Worm (Caenorhabditis elegans) whole organism, L4 larva: ENCODE data around the gene npax-4.
A peak's percentile ranks its signal among the peaks of the same experiment; 100 is the strongest.

Experiments
- D1046.2 ChIP-seq: fragments of 200-800 bp; sonication (Bioruptor generic); IDR thresholded peaks from 2 replicates; pipeline ENCODE4 v1.3.6; 2022; ENCODE audit warnings: missing genetic modification characterization, missing compliant biosample characterization
- F26F4.8 ChIP-seq: fragments of 200-800 bp; sonication (Bioruptor generic); conservative IDR thresholded peaks from 2 replicates; pipeline ENCODE4 v1.3.6; 2022; ENCODE audit warnings: missing genetic modification characterization, missing compliant biosample characterization
- F44E2.7 ChIP-seq: fragments of 200-800 bp; sonication (Bioruptor generic); IDR thresholded peaks from 2 replicates; pipeline ENCODE4 v2.1.2; 2022; ENCODE audit warnings: missing genetic modification characterization, missing compliant biosample characterization
- F49E8.2 ChIP-seq: sonication (generic microtip); optimal IDR thresholded peaks from 2 replicates; lab custom pipeline; 2016; ENCODE audit warnings: missing compliant biosample characterization, mild to moderate bottlenecking, missing genetic modification characterization, borderline replicate concordance
- T20F7.1 ChIP-seq: fragments of 200-800 bp; sonication (Bioruptor generic); optimal IDR thresholded peaks from 2 replicates; lab custom pipeline; 2018; ENCODE audit warnings: mild to moderate bottlenecking, missing genetic modification characterization, missing compliant biosample characterization
- ZK546.5 ChIP-seq, 2 experiments: sonication (generic microtip); optimal IDR thresholded peaks; 2 replicates each; lab custom pipeline; 2017; ENCODE audit warnings: missing biosample characterization in 2 of 2, missing genetic modification characterization in 2 of 2
- aha-1 ChIP-seq: fragments of 150-350 bp; peaks from one replicate; lab custom pipeline; 2014; ENCODE audit warnings: missing biosample characterization, missing genetic modification characterization
- ceh-62 ChIP-seq: sonication (generic microtip); optimal IDR thresholded peaks from 2 replicates; lab custom pipeline; 2017; ENCODE audit warnings: missing biosample characterization, missing genetic modification characterization
- daf-12 ChIP-seq: fragments of 150-350 bp; optimal IDR thresholded peaks from 2 replicates; lab custom pipeline; 2014; ENCODE audit warnings: missing biosample characterization, missing genetic modification reagents, missing genetic modification characterization
- daf-16 ChIP-seq, 3 experiments: sonication (generic microtip); optimal IDR thresholded peaks; 2 replicates each; lab custom pipeline; 2016 to 2017; ENCODE audit warnings: missing genetic modification characterization in 3 of 3, missing genetic modification reagents in 3 of 3, mild to moderate bottlenecking in 2 of 3, missing compliant biosample characterization in 2 of 3, missing biosample characterization in 1 of 3, moderate library complexity in 1 of 3
- daf-19 ChIP-seq: fragments of 200-800 bp; sonication (Bioruptor generic); conservative IDR thresholded peaks from 2 replicates; pipeline ENCODE4 v1.3.6; 2022; ENCODE audit warnings: missing genetic modification characterization, missing compliant biosample characterization
- dmd-9 ChIP-seq: fragments of 200-800 bp; sonication (Bioruptor generic); IDR thresholded peaks from 2 replicates; pipeline ENCODE4 v1.3.6; 2022; ENCODE audit warnings: missing genetic modification reagents, missing genetic modification characterization, missing compliant biosample characterization
- dve-1 ChIP-seq: sonication (generic microtip); optimal IDR thresholded peaks from 2 replicates; lab custom pipeline; 2017; ENCODE audit warnings: antibody characterized with exemption, mild to moderate bottlenecking, missing genetic modification characterization, missing compliant biosample characterization; ENCODE audit not compliant: insufficient read depth
- egl-27 ChIP-seq: sonication (generic microtip); optimal IDR thresholded peaks from 3 replicates; lab custom pipeline; 2017; ENCODE audit warnings: missing biosample characterization, missing genetic modification reagents, missing genetic modification characterization
- hlh-30 ChIP-seq: sonication (generic microtip); optimal IDR thresholded peaks from 2 replicates; lab custom pipeline; 2017; ENCODE audit warnings: antibody characterized with exemption, mild to moderate bottlenecking, missing genetic modification characterization, missing compliant biosample characterization; ENCODE audit not compliant: insufficient read depth
- hmg-1.1 ChIP-seq: fragments of 200-800 bp; sonication (Bioruptor generic); IDR thresholded peaks from 2 replicates; pipeline ENCODE4 v1.3.6; 2022; ENCODE audit warnings: missing genetic modification reagents, missing genetic modification characterization, missing compliant biosample characterization
- lim-7 ChIP-seq: fragments of 200-800 bp; sonication (Bioruptor generic); IDR thresholded peaks from 2 replicates; pipeline ENCODE4 v1.3.6; 2022; ENCODE audit warnings: missing genetic modification characterization, missing compliant biosample characterization
- lin-1 ChIP-seq: fragments of 200-800 bp; sonication (Bioruptor generic); IDR thresholded peaks from 2 replicates; pipeline ENCODE4 v1.3.6; 2022; ENCODE audit warnings: missing genetic modification reagents, missing genetic modification characterization, missing compliant biosample characterization
- lsy-2 ChIP-seq, 2 experiments: fragments of 150-350 bp in 1 of 2; sonication (generic microtip) in 1 of 2; optimal IDR thresholded peaks; 2 replicates each; lab custom pipeline; 2014 to 2017; ENCODE audit warnings: missing biosample characterization in 2 of 2, missing genetic modification characterization in 2 of 2
- mdl-1 ChIP-seq, 2 experiments: fragments of 150-350 bp in 1 of 2; sonication (generic microtip) in 1 of 2; optimal IDR thresholded peaks; 2 replicates each; lab custom pipeline; 2014 to 2017; ENCODE audit warnings: missing biosample characterization in 2 of 2, missing genetic modification characterization in 2 of 2
- mes-2 ChIP-seq: sonication (generic microtip); optimal IDR thresholded peaks from 2 replicates; lab custom pipeline; 2016; ENCODE audit warnings: missing genotype, mild to moderate bottlenecking, missing genetic modification characterization, missing compliant biosample characterization; ENCODE audit not compliant: poor library complexity, severe bottlenecking
- nhr-10 ChIP-seq: fragments of 150-350 bp; optimal IDR thresholded peaks from 2 replicates; lab custom pipeline; 2014; ENCODE audit warnings: missing biosample characterization, missing genetic modification characterization
- nhr-102 ChIP-seq: sonication (generic microtip); optimal IDR thresholded peaks from 2 replicates; lab custom pipeline; 2016; ENCODE audit warnings: mild to moderate bottlenecking, missing genetic modification characterization, moderate library complexity, missing compliant biosample characterization
- nhr-25 ChIP-seq: sonication (generic microtip); optimal IDR thresholded peaks from 2 replicates; lab custom pipeline; 2017; ENCODE audit warnings: missing genetic modification characterization, mild to moderate bottlenecking, missing compliant biosample characterization, antibody characterized with exemption, moderate library complexity, borderline replicate concordance; ENCODE audit not compliant: insufficient read depth
- nhr-6 ChIP-seq: fragments of 150-350 bp; optimal IDR thresholded peaks from 2 replicates; lab custom pipeline; 2014; ENCODE audit warnings: missing biosample characterization, missing genetic modification characterization
- nhr-76 ChIP-seq: fragments of 150-350 bp; optimal IDR thresholded peaks from 2 replicates; lab custom pipeline; 2014; ENCODE audit warnings: missing biosample characterization, missing genetic modification characterization
- pqm-1 ChIP-seq: sonication (generic microtip); optimal IDR thresholded peaks from 2 replicates; lab custom pipeline; 2017; ENCODE audit warnings: missing biosample characterization, missing genetic modification characterization
- skn-1 ChIP-seq: fragments of 150-350 bp; optimal IDR thresholded peaks from 2 replicates; lab custom pipeline; 2014; ENCODE audit warnings: missing biosample characterization, missing genetic modification characterization
- snpc-1.2 ChIP-seq: fragments of 200-800 bp; sonication (Bioruptor generic); IDR thresholded peaks from 2 replicates; pipeline ENCODE4 v1.3.6; 2022; ENCODE audit warnings: missing genetic modification reagents, missing genetic modification characterization, missing compliant biosample characterization
- snpc-4 ChIP-seq: fragments of 150-350 bp; optimal IDR thresholded peaks from 2 replicates; lab custom pipeline; 2014; ENCODE audit warnings: missing biosample characterization, missing genetic modification characterization
- zag-1 ChIP-seq: fragments of 150-350 bp; optimal IDR thresholded peaks from 2 replicates; lab custom pipeline; 2014; ENCODE audit warnings: missing biosample characterization, missing genetic modification characterization
- zfp-3 ChIP-seq: fragments of 200-800 bp; sonication (Bioruptor generic); conservative IDR thresholded peaks from 2 replicates; pipeline ENCODE4 v1.3.6; 2022; ENCODE audit warnings: missing genetic modification reagents, missing genetic modification characterization, missing compliant biosample characterization

The npax-4 gene

DNA sequence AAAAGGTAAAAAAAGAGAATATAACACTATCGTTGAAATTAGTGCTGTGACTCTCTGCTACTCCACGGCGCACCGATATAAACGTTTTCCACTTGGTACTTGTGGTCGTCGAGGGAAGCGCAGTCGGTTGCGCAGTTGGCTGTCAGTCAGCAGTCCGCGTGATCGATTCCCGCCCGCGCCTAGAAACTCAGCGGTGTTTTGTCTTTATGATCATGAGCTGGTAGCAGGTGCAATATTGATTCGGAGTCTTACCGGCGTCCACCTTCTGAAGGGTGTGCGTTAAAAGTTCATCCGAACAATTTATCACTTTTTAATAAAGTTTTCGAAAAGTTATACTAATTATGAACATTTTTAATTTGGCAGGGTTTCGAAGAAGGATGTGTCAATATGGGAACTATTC is 47.4 kb upstream of the npax-4 start (continued):
- TF ChIP-seq zag-1 (tag; lab: Kevin White, UChicago) (peak; percentile 16), lim-7 (GFP tag; lab: Robert Waterston, UW) (peak; percentile 98), snpc-4 (tag; lab: Kevin White, UChicago) (no peak), skn-1 (tag; lab: Kevin White, UChicago) (no peak), nhr-25 (tag; lab: Kevin White, UChicago) (peak; percentile 79), daf-16 (GFP tag; optimal IDR thresholded peaks at IDR 0.05; lab: Kevin White, UChicago) (peak; percentile 85 to 93), daf-16 (tag; optimal IDR thresholded peaks at IDR 0.05; lab: Kevin White, UChicago) (peak; percentile 75), pqm-1 (tag; lab: Kevin White, UChicago) (peak; percentile 25), nhr-76 (tag; lab: Kevin White, UChicago) (no peak), snpc-1.2 (GFP tag; lab: Robert Waterston, UW) (peak; percentile 88), daf-19 (GFP tag; lab: Robert Waterston, UW) (0 out of 2 replicates have a peak, but pooled peaks have one; percentile 9), lsy-2 (tag; optimal IDR thresholded peaks at IDR 0.05; lab: Kevin White, UChicago) (no peak), ceh-62 (no peak), F44E2.7 (GFP tag; lab: Robert Waterston, UW) (peak; percentile 95), ZK546.5 (tag; optimal IDR thresholded peaks at IDR 0.05; lab: Kevin White, UChicago) (no peak), nhr-6 (tag; lab: Kevin White, UChicago) (peak; percentile 88), egl-27 (tag; lab: Kevin White, UChicago) (peak; percentile 51)

DNA sequence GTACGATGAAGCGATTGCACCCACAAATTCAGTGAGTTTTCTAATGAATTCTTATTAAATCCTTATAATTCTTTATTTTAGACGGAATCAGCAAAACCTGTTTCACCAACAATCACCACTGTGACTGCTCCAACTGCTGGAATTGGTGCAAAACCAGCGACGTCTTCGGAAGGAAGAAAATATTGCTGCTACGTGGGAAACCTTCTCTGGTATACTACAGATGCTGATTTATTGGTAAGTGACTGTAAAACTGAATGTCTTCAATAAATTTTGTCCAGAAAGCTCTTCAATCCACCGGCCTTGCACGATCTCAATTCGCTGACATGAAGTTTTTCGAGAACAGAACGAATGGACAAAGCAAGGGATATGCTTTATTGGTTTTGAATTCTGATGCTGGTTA is 46.8 kb upstream of the npax-4 start:
- TF ChIP-seq lin-1 (GFP tag; lab: Robert Waterston, UW), result no peak
- TF ChIP-seq D1046.2 (GFP tag; lab: Robert Waterston, UW), result 0 out of 2 replicates have a peak, but pooled peaks have one; percentile 55
- TF ChIP-seq dmd-9 (GFP tag; lab: Robert Waterston, UW), result no peak
- TF ChIP-seq aha-1 (tag; lab: Kevin White, UChicago), result peak; percentile 90
- TF ChIP-seq, all 104 proteins: peak for 2

DNA sequence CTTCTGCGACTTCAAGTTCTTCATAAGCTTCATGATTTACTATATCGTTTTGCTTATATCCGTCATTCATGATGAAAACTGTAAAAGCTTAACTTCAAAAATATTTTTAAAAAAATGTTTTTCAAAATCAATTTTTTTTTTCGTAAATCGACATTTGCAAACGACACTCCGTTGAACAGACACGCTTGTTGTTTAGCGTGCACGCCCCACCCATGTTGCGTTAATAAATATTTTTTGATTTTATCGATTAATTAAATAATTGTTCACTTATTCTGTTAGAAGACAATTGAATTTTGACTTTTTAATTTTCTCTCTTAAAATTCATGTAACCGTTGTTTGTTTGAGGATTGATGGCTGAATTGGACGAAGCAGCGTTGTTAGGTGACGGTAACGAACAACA is 46.3 kb upstream of the npax-4 start, which contains the start of the genes D1046.2 and cfim-2:
Gene D1046.2 (minus strand): TSS at position 78 of the 400 bp plus-strand sequence.
Gene cfim-2 (plus strand): TSS at position 335 of the 400 bp plus-strand sequence.
- TF ChIP-seq daf-19 (GFP tag; lab: Robert Waterston, UW), result no peak
- TF ChIP-seq hlh-30 (tag; lab: Kevin White, UChicago), result peak; percentile 26
- peak; percentile 97 for TF ChIP-seq T20F7.1 (GFP tag; lab: Kevin White, UChicago)
- peak in 1 of 2 experiments; percentile 57 for TF ChIP-seq lsy-2 (tag; optimal IDR thresholded peaks at IDR 0.05; lab: Kevin White, UChicago)
- TF ChIP-seq dve-1 (tag; lab: Kevin White, UChicago), result peak; percentile 12
- no peak for TF ChIP-seq pqm-1 (tag; lab: Kevin White, UChicago)
- peak; percentile 38 for TF ChIP-seq mes-2 (tag; lab: Kevin White, UChicago)

DNA sequence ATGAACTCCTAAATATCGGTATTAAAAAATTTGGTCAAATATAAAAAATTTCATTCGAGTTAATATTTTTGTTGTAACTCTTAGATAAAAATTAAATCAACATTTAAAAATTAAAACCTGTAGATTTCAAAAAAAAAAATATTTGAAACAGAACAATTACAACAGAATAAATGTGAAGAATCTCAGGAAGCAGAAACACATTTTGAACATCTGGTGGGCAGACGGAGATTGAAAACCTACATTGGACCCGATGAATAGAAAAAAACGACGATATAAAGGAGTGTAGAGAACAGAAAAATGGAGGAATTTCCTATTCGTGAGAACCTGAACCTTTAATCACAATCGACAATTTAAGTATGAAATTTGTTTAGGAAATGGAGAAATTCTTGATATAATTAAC is 44.4 kb upstream of the npax-4 start:
- no peak for TF ChIP-seq dmd-9 (GFP tag; lab: Robert Waterston, UW)
- no peak for TF ChIP-seq nhr-102
- no peak for TF ChIP-seq F49E8.2 (tag; lab: Kevin White, UChicago)
- TF ChIP-seq F26F4.8 (GFP tag; lab: Robert Waterston, UW), result no peak
- no peak for TF ChIP-seq mdl-1 (tag; optimal IDR thresholded peaks at IDR 0.05; lab: Kevin White, UChicago)
- TF ChIP-seq hmg-1.1 (GFP tag; lab: Robert Waterston, UW), result no peak
- no peak for TF ChIP-seq daf-12 (tag; lab: Kevin White, UChicago)
- no peak for TF ChIP-seq zfp-3 (GFP tag; lab: Robert Waterston, UW)
- no peak for TF ChIP-seq ZK546.5 (tag; optimal IDR thresholded peaks at IDR 0.05; lab: Kevin White, UChicago)
- no peak for TF ChIP-seq nhr-76 (tag; lab: Kevin White, UChicago)
- no peak for TF ChIP-seq daf-16 (GFP tag; optimal IDR thresholded peaks at IDR 0.05; lab: Kevin White, UChicago)
- TF ChIP-seq daf-16 (tag; optimal IDR thresholded peaks at IDR 0.05; lab: Kevin White, UChicago), result no peak
- no peak for TF ChIP-seq nhr-10 (tag; lab: Kevin White, UChicago)
